Fruit fly (Drosophila melanogaster): Measurements from ENCODE around the gene Wnt4.

The Wnt4 gene

DNA sequence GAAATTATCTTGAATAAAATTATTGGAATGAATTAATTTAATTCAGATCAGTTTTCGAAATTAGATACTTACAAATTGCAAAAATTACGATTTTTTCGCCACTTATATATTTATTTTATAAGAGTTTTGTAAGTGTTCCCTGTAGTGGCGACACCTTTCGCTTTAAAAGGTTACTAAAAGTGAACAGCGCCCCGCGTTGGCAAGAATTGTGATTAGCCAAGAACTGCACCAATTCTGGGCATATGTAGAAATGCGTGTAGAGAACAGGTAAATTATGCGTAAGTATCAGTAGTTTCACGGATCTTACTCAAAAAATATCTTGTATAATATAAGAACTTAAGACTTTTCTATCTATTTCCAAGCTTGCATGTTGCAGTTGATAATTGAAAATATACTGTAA is 4.5 kb upstream of the Wnt4 start (continued):
- TF ChIP-seq CG13287 (GFP tag; IDR thresholded peaks at IDR 0.05; ENCODE audit: partially characterized antibody) = peak; percentile 38; the same call in 1 of the 2 replicates
- TF ChIP-seq Deaf1 (tag; optimal IDR thresholded peaks at IDR 0.05) = peak; percentile 32
- peak; percentile 88 for TF ChIP-seq Rfx (GFP tag; IDR thresholded peaks at IDR 0.05)
- TF ChIP-seq CG2875 (GFP tag; optimal IDR thresholded peaks at IDR 0.05) = no peak
- no peak for TF ChIP-seq run (tag; optimal IDR thresholded peaks at IDR 0.05)
- TF ChIP-seq Lpt (GFP tag; optimal IDR thresholded peaks at IDR 0.05) = no peak
- TF ChIP-seq Camta (GFP tag; optimal IDR thresholded peaks at IDR 0.05) = peak; percentile 64
- no peak for TF ChIP-seq Taf1 (GFP tag; IDR thresholded peaks at IDR 0.05)
- no peak for TF ChIP-seq lab (GFP tag; optimal IDR thresholded peaks at IDR 0.05)
- TF ChIP-seq salm (tag; optimal IDR thresholded peaks at IDR 0.05) = no peak
- no peak for TF ChIP-seq CG9797 (GFP tag; optimal IDR thresholded peaks at IDR 0.05)
- TF ChIP-seq Antp (GFP tag; optimal IDR thresholded peaks at IDR 0.05) = peak; percentile 47
- peak; percentile 16 for TF ChIP-seq jing (GFP tag; optimal IDR thresholded peaks at IDR 0.05)
- peak; percentile 57 for TF ChIP-seq tgo (GFP tag; IDR thresholded peaks at IDR 0.05)
- no peak for TF ChIP-seq Atf6 (GFP tag; IDR thresholded peaks at IDR 0.05)
- peak; percentile 18 for TF ChIP-seq trh (GFP tag; optimal IDR thresholded peaks at IDR 0.05)
- peak; percentile 31; the same call in 1 of the 2 replicates for TF ChIP-seq bbx (GFP tag; IDR thresholded peaks at IDR 0.05; ENCODE audit: partially characterized antibody)
- TF ChIP-seq Dref (GFP tag; IDR thresholded peaks at IDR 0.05) = no peak
- peak; percentile 55 for TF ChIP-seq Dip3 (GFP tag; optimal IDR thresholded peaks at IDR 0.05)
- peak; percentile 8 for TF ChIP-seq Mes4 (GFP tag; optimal IDR thresholded peaks at IDR 0.05)
- TF ChIP-seq CG34422 (GFP tag; IDR thresholded peaks at IDR 0.05) = peak; percentile 77
- peak; percentile 69 for TF ChIP-seq Aef1 (GFP tag; IDR thresholded peaks at IDR 0.05)
- TF ChIP-seq CG14710 (tag; optimal IDR thresholded peaks at IDR 0.05) = peak; percentile 60
- peak; percentile 45; the same call in 1 of the 2 replicates for TF ChIP-seq Xrp1 (GFP tag; IDR thresholded peaks at IDR 0.05)
- peak; percentile 63 for TF ChIP-seq ken (GFP tag; IDR thresholded peaks at IDR 0.05)
- TF ChIP-seq CG15073 (GFP tag; optimal IDR thresholded peaks at IDR 0.05) = no peak
- TF ChIP-seq bsh (GFP tag; optimal IDR thresholded peaks at IDR 0.05) = peak in 1 of 2 experiments; percentile 47
- peak; percentile 79 for TF ChIP-seq amos (GFP tag; IDR thresholded peaks at IDR 0.05; ENCODE audit: partially characterized antibody)
- no peak for TF ChIP-seq CG6683 (GFP tag; optimal IDR thresholded peaks at IDR 0.05)
- no peak for TF ChIP-seq ac (GFP tag; optimal IDR thresholded peaks at IDR 0.05)
- no peak for TF ChIP-seq CG6854 (GFP tag; optimal IDR thresholded peaks at IDR 0.05)
- TF ChIP-seq bab2 (GFP tag; optimal IDR thresholded peaks at IDR 0.05) = peak; percentile 49
- no peak for TF ChIP-seq sr (GFP tag; IDR thresholded peaks at IDR 0.05)
- TF ChIP-seq Oaz (GFP tag; IDR thresholded peaks at IDR 0.05) = peak; percentile 38; the same call in 1 of the 2 replicates
- peak; percentile 51 for TF ChIP-seq cato (GFP tag; optimal IDR thresholded peaks at IDR 0.05; ENCODE audit: borderline replicate concordance)
- no peak for TF ChIP-seq Awh (GFP tag; IDR thresholded peaks at IDR 0.05)
- TF ChIP-seq CG1647 (GFP tag; optimal IDR thresholded peaks at IDR 0.05) = peak; percentile 39
- no peak for TF ChIP-seq CG33557 (GFP tag; optimal IDR thresholded peaks at IDR 0.05)
- TF ChIP-seq CG4424 (GFP tag; optimal IDR thresholded peaks at IDR 0.05) = peak; percentile 69
- TF ChIP-seq HLH54F (GFP tag; optimal IDR thresholded peaks at IDR 0.05) = peak; percentile 49
- no peak for TF ChIP-seq Nf-YA (GFP tag; IDR thresholded peaks at IDR 0.05)
- TF ChIP-seq CG7556 (GFP tag; optimal IDR thresholded peaks at IDR 0.05) = no peak
- TF ChIP-seq lilli (GFP tag; optimal IDR thresholded peaks at IDR 0.05) = peak; percentile 52
- TF ChIP-seq Elba2 (GFP tag; optimal IDR thresholded peaks at IDR 0.05) = no peak
- peak; percentile 63 for TF ChIP-seq CG10366 (GFP tag; IDR thresholded peaks at IDR 0.05)
- TF ChIP-seq CG11696 (GFP tag; IDR thresholded peaks at IDR 0.05) = no peak
- TF ChIP-seq gro (GFP tag; optimal IDR thresholded peaks at IDR 0.05) = peak; percentile 28
- TF ChIP-seq vfl (GFP tag; optimal IDR thresholded peaks at IDR 0.05) = no peak
- TF ChIP-seq ranshi (GFP tag; IDR thresholded peaks at IDR 0.05) = no peak; the same call in 1 of the 2 replicates
- no peak for TF ChIP-seq CrebB (tag; optimal IDR thresholded peaks at IDR 0.05)
- TF ChIP-seq prd (optimal IDR thresholded peaks at IDR 0.05) = no peak
- TF ChIP-seq prd (GFP tag; IDR thresholded peaks at IDR 0.05) = peak; percentile 73

Measured in whole organism, embryonic.